Fruit fly (Drosophila melanogaster): ENCODE measurements around the gene CheA7a.

- TF ChIP-seq pan (optimal IDR thresholded peaks at IDR 0.05) (no peak), usp (GFP tag; optimal IDR thresholded peaks at IDR 0.05) (no peak), EcR (GFP tag; optimal IDR thresholded peaks at IDR 0.05) (no peak), CG8478 (optimal IDR thresholded peaks at IDR 0.05) (no peak)
Observed at dm6 chrX:7405697-7406096, 27.8 kb downstream of the CheA7a start, which contains the start of gene CG1677.

Measured in whole organism.